Worm (Caenorhabditis elegans): ENCODE data around the gene fbxb-26.

DNA sequence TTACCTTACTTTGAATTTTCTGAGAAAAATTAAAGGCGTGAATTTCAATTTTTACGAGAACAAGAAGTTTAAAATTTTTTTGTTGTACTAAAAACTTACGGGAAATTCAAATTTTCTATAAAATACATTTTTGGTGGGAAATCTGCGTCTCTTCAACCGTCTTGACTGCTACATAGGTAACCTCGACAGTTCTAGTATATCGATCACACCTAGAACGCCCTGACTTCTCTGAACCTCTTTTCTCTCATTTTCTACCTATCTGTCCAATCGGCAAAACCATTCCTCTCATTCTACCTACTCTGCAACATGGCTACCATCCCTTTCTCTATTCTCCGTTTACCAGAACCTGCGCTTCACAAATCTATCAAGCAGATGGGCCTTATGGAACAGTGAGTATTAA, 1.4 kb downstream of the fbxb-26 start, which contains the start of gene fbxb-25:
- TF ChIP-seq daf-19 (GFP tag; conservative IDR thresholded peaks at IDR 0.05) = no peak
- TF ChIP-seq lin-29 (GFP tag; IDR thresholded peaks at IDR 0.05) = no peak
- TF ChIP-seq pha-4 (GFP tag; IDR thresholded peaks at IDR 0.05) = no peak
- TF ChIP-seq pha-4 (tag; optimal IDR thresholded peaks at IDR 0.05) = no peak
- no peak for TF ChIP-seq ceh-32 (tag; optimal IDR thresholded peaks at IDR 0.05; ENCODE audit: poor library complexity)
- TF ChIP-seq unc-62 (GFP tag; optimal IDR thresholded peaks at IDR 0.05 in 1 of 2) = no peak
- no peak for TF ChIP-seq unc-62 (tag; optimal IDR thresholded peaks at IDR 0.05)
- peak; percentile 53 for TF ChIP-seq duxl-1 (tag; optimal IDR thresholded peaks at IDR 0.05; ENCODE audit: poor library complexity)
- TF ChIP-seq lin-39 (tag; optimal IDR thresholded peaks at IDR 0.05) = no peak
- no peak for TF ChIP-seq nhr-77 (tag; optimal IDR thresholded peaks at IDR 0.05)
